Fruit fly (Drosophila melanogaster): ENCODE results near the gene CG18404.

Gene CG18404

dm6 chr3R:30265420-30265819 lies 12.4 kb downstream of the CG18404 start (continued):
- TF ChIP-seq Lpt (GFP tag; optimal IDR thresholded peaks at IDR 0.05) = peak; percentile 88
- peak; percentile 92 for TF ChIP-seq Eip75B (GFP tag; optimal IDR thresholded peaks at IDR 0.05)
- TF ChIP-seq svp (GFP tag) = peak; percentile 90
- TF ChIP-seq OdsH (GFP tag; optimal IDR thresholded peaks at IDR 0.05) = peak; percentile 96
- peak; percentile 97 for TF ChIP-seq fd59A (GFP tag; optimal IDR thresholded peaks at IDR 0.05)
- TF ChIP-seq acj6 (GFP tag; optimal IDR thresholded peaks at IDR 0.05) = peak; percentile 96
- TF ChIP-seq CG3032 (tag; optimal IDR thresholded peaks at IDR 0.05) = peak; percentile 97
- TF ChIP-seq CG1621 (tag; optimal IDR thresholded peaks at IDR 0.05) = peak; percentile 96
- TF ChIP-seq Smox (GFP tag; optimal IDR thresholded peaks at IDR 0.05) = peak; percentile 85
- peak; percentile 87 for TF ChIP-seq Met (GFP tag; optimal IDR thresholded peaks at IDR 0.05)
- TF ChIP-seq CG10631 (GFP tag; optimal IDR thresholded peaks at IDR 0.05) = peak; percentile 98
- TF ChIP-seq Sox14 (GFP tag; optimal IDR thresholded peaks at IDR 0.05) = peak; percentile 94
- peak; percentile 87 for TF ChIP-seq Sox102F (GFP tag; optimal IDR thresholded peaks at IDR 0.05)
- TF ChIP-seq Ets21C (GFP tag; optimal IDR thresholded peaks at IDR 0.05) = peak; percentile 66
- TF ChIP-seq eg (GFP tag; IDR thresholded peaks at IDR 0.05) = peak; percentile 97
- TF ChIP-seq CG8119 (GFP tag; IDR thresholded peaks at IDR 0.05) = peak; percentile 96
- TF ChIP-seq Eip93F (GFP tag; optimal IDR thresholded peaks at IDR 0.05) = peak; percentile 65
- TF ChIP-seq CG6276 (GFP tag; optimal IDR thresholded peaks at IDR 0.05) = peak; percentile 79
- peak; percentile 95 for TF ChIP-seq net (GFP tag; optimal IDR thresholded peaks at IDR 0.05)
- peak; percentile 90 for TF ChIP-seq CG6792 (GFP tag; optimal IDR thresholded peaks at IDR 0.05)
- TF ChIP-seq CG8319 (GFP tag; optimal IDR thresholded peaks at IDR 0.05) = peak; percentile 78
- TF ChIP-seq spab (GFP tag; optimal IDR thresholded peaks at IDR 0.05) = peak; percentile 94
- TF ChIP-seq lz (GFP tag; optimal IDR thresholded peaks at IDR 0.05) = peak; percentile 84
- peak; percentile 86 for TF ChIP-seq CG11762 (GFP tag; optimal IDR thresholded peaks at IDR 0.05; ENCODE audit: insufficient read depth)
- TF ChIP-seq CG10669 (GFP tag; optimal IDR thresholded peaks at IDR 0.05) = peak; percentile 96
- TF ChIP-seq CG11294 (GFP tag; IDR thresholded peaks at IDR 0.05) = peak; percentile 94
- peak; percentile 92 for TF ChIP-seq achi (GFP tag; optimal IDR thresholded peaks at IDR 0.05)
- TF ChIP-seq Blimp-1 (GFP tag; optimal IDR thresholded peaks at IDR 0.05) = peak; percentile 47
- TF ChIP-seq dac (GFP tag; optimal IDR thresholded peaks at IDR 0.05) = peak; percentile 84
- TF ChIP-seq Gug (GFP tag; IDR thresholded peaks at IDR 0.05) = peak; percentile 96
- peak; percentile 94 to 97 for TF ChIP-seq ss (GFP tag; optimal IDR thresholded peaks at IDR 0.05)

- TF ChIP-seq eg (GFP tag; IDR thresholded peaks at IDR 0.05) = no peak
- TF ChIP-seq Hr39 (GFP tag; optimal IDR thresholded peaks at IDR 0.05) = peak; percentile 18
- TF ChIP-seq CG8319 (GFP tag; optimal IDR thresholded peaks at IDR 0.05) = peak; percentile 31
- no peak for TF ChIP-seq CG9139 (GFP tag; optimal IDR thresholded peaks at IDR 0.05)
- peak; percentile 49 for TF ChIP-seq topi (GFP tag; optimal IDR thresholded peaks at IDR 0.05)
- peak; percentile 0 for TF ChIP-seq CG10669 (GFP tag; optimal IDR thresholded peaks at IDR 0.05)
- TF ChIP-seq CG1621 (tag; optimal IDR thresholded peaks at IDR 0.05) = no peak
- TF ChIP-seq net (GFP tag; optimal IDR thresholded peaks at IDR 0.05) = peak; percentile 16
- peak; percentile 29 for TF ChIP-seq Sox14 (GFP tag; optimal IDR thresholded peaks at IDR 0.05)
- TF ChIP-seq Hr4 (GFP tag; optimal IDR thresholded peaks at IDR 0.05) = peak; percentile 13
- peak; percentile 33 for TF ChIP-seq acj6 (GFP tag; optimal IDR thresholded peaks at IDR 0.05)
- peak; percentile 27 for TF ChIP-seq CG8632 (GFP tag; optimal IDR thresholded peaks at IDR 0.05)
- no peak for TF ChIP-seq salr (GFP tag; optimal IDR thresholded peaks at IDR 0.05)
- peak; percentile 35 for TF ChIP-seq Smox (GFP tag; optimal IDR thresholded peaks at IDR 0.05)
- TF ChIP-seq CG11294 (GFP tag; IDR thresholded peaks at IDR 0.05) = no peak
- TF ChIP-seq CG31627 (GFP tag; optimal IDR thresholded peaks at IDR 0.05) = peak; percentile 40
- TF ChIP-seq Sox102F (GFP tag; optimal IDR thresholded peaks at IDR 0.05) = peak; percentile 13
- no peak for TF ChIP-seq ss (GFP tag; optimal IDR thresholded peaks at IDR 0.05)
- peak; percentile 4 for TF ChIP-seq CG6792 (GFP tag; optimal IDR thresholded peaks at IDR 0.05)
- TF ChIP-seq CG7368 (GFP tag; optimal IDR thresholded peaks at IDR 0.05) = peak; percentile 50
- no peak for TF ChIP-seq vri (GFP tag; optimal IDR thresholded peaks at IDR 0.05)
- TF ChIP-seq Gug (GFP tag; IDR thresholded peaks at IDR 0.05) = no peak
- peak; percentile 33 for TF ChIP-seq pdm3 (GFP tag; optimal IDR thresholded peaks at IDR 0.05)
- peak; percentile 9 for TF ChIP-seq Ets96B (tag; optimal IDR thresholded peaks at IDR 0.05)
- TF ChIP-seq OdsH (GFP tag; optimal IDR thresholded peaks at IDR 0.05) = peak; percentile 30
- peak; percentile 38 for TF ChIP-seq cyc (GFP tag; optimal IDR thresholded peaks at IDR 0.05)
- peak; percentile 64 for TF ChIP-seq svp (GFP tag)
- TF ChIP-seq CG15336 (GFP tag; IDR thresholded peaks at IDR 0.05) = peak; percentile 44
- TF ChIP-seq CG6163 (GFP tag; IDR thresholded peaks at IDR 0.05) = 0 out of 3 replicates have a peak, but pooled peaks have one; percentile 29
- no peak for TF ChIP-seq Eip93F (GFP tag; optimal IDR thresholded peaks at IDR 0.05)
- TF ChIP-seq Eip75B (GFP tag; optimal IDR thresholded peaks at IDR 0.05) = peak; percentile 25
- TF ChIP-seq fd59A (GFP tag; optimal IDR thresholded peaks at IDR 0.05) = no peak
- TF ChIP-seq achi (GFP tag; optimal IDR thresholded peaks at IDR 0.05) = peak; percentile 12
- TF ChIP-seq fd85E (GFP tag; optimal IDR thresholded peaks at IDR 0.05) = no peak
- peak; percentile 8 for TF ChIP-seq lz (GFP tag; optimal IDR thresholded peaks at IDR 0.05)
- TF ChIP-seq CG34406 (GFP tag; optimal IDR thresholded peaks at IDR 0.05) = peak; percentile 10
- no peak for TF ChIP-seq dac (GFP tag; optimal IDR thresholded peaks at IDR 0.05)
- TF ChIP-seq Lpt (GFP tag; optimal IDR thresholded peaks at IDR 0.05) = no peak
Observed at dm6 chr3R:30268733-30269132, 15.8 kb downstream of the CG18404 start.
